Fruit fly (Drosophila melanogaster): ENCODE measurements around the gene dy.

dy gene

DNA sequence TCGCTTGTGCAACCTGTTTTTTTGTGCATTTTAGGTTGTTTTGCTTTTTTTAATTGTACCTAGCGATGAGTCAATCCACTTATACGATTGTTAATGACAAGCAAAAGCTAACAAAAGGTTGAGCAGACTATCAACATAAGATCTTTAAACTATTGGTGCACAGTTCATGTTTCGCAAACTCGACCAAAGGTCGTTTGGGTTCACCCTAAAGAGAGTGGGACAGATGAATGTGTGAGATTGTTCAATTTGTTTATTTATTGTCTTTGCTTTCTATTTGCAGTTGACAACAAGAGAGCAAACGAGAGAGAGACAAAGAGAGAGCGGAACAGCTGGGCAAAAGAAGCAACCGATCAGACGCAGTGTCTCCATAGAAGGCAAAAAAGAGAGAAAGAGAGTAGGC, 44.4 kb upstream of the dy start (continued):
- TF ChIP-seq CG43689 (GFP tag; IDR thresholded peaks at IDR 0.05), result no peak
- no peak for TF ChIP-seq CG7372 (GFP tag; IDR thresholded peaks at IDR 0.05)
- TF ChIP-seq CG10147 (GFP tag; optimal IDR thresholded peaks at IDR 0.05), result no peak
- no peak for TF ChIP-seq cad (GFP tag; optimal IDR thresholded peaks at IDR 0.05)
- TF ChIP-seq CG13624 (GFP tag; optimal IDR thresholded peaks at IDR 0.05), result no peak
- no peak for TF ChIP-seq Hsf (GFP tag; optimal IDR thresholded peaks at IDR 0.05)
- no peak for TF ChIP-seq emc (GFP tag; optimal IDR thresholded peaks at IDR 0.05)
- no peak for TF ChIP-seq unpg (GFP tag; optimal IDR thresholded peaks at IDR 0.05)
- TF ChIP-seq CG9215 (GFP tag; IDR thresholded peaks at IDR 0.05), result no peak
- TF ChIP-seq CG12391 (tag; optimal IDR thresholded peaks at IDR 0.05), result no peak
- no peak for TF ChIP-seq Ada2b (GFP tag; IDR thresholded peaks at IDR 0.05)
- TF ChIP-seq dmrt99B (tag; optimal IDR thresholded peaks at IDR 0.05), result no peak
- no peak for TF ChIP-seq Jarid2 (GFP tag; optimal IDR thresholded peaks at IDR 0.05)
- no peak for TF ChIP-seq ap (GFP tag; IDR thresholded peaks at IDR 0.05)
- no peak for TF ChIP-seq schlank (tag; optimal IDR thresholded peaks at IDR 0.05)
- no peak for TF ChIP-seq pros (GFP tag; optimal IDR thresholded peaks at IDR 0.05)
- TF ChIP-seq dm (GFP tag; optimal IDR thresholded peaks at IDR 0.05), result no peak
- TF ChIP-seq CG5245 (GFP tag; optimal IDR thresholded peaks at IDR 0.05), result no peak
- no peak for TF ChIP-seq CG4820 (GFP tag; optimal IDR thresholded peaks at IDR 0.05)
- no peak for TF ChIP-seq CG11696 (GFP tag; IDR thresholded peaks at IDR 0.05)
- no peak for TF ChIP-seq Xbp1 (GFP tag; optimal IDR thresholded peaks at IDR 0.05)
- no peak for TF ChIP-seq Lhr (GFP tag; optimal IDR thresholded peaks at IDR 0.05)
- no peak for TF ChIP-seq btn (GFP tag; optimal IDR thresholded peaks at IDR 0.05)
- no peak for TF ChIP-seq Doc2 (GFP tag; IDR thresholded peaks at IDR 0.05)
- no peak for TF ChIP-seq caup (GFP tag; optimal IDR thresholded peaks at IDR 0.05; ENCODE audit: severe bottlenecking)
- TF ChIP-seq CG14050 (GFP tag; IDR thresholded peaks at IDR 0.05), result no peak
- no peak for TF ChIP-seq ato (GFP tag; IDR thresholded peaks at IDR 0.05; ENCODE audit: partially characterized antibody)
- TF ChIP-seq eve (GFP tag; optimal IDR thresholded peaks at IDR 0.05), result no peak
- TF ChIP-seq CrebB (tag; optimal IDR thresholded peaks at IDR 0.05), result peak; percentile 32
- TF ChIP-seq jigr1 (GFP tag; IDR thresholded peaks at IDR 0.05), result no peak
- TF ChIP-seq CG12236 (GFP tag; optimal IDR thresholded peaks at IDR 0.05), result no peak
- TF ChIP-seq eyg (GFP tag; optimal IDR thresholded peaks at IDR 0.05), result no peak
- no peak for TF ChIP-seq CG4617 (GFP tag; optimal IDR thresholded peaks at IDR 0.05; ENCODE audit: borderline replicate concordance)
- peak; percentile 8 for TF ChIP-seq CG10654 (GFP tag; optimal IDR thresholded peaks at IDR 0.05)
- no peak for TF ChIP-seq CG15269 (tag; optimal IDR thresholded peaks at IDR 0.05)
- no peak for TF ChIP-seq CG6854 (GFP tag; optimal IDR thresholded peaks at IDR 0.05)
- no peak for TF ChIP-seq CG10565 (GFP tag; optimal IDR thresholded peaks at IDR 0.05)
- no peak for TF ChIP-seq Bgb (GFP tag; IDR thresholded peaks at IDR 0.05; ENCODE audit: partially characterized antibody)
- TF ChIP-seq CHES-1-like (GFP tag; optimal IDR thresholded peaks at IDR 0.05), result no peak
- TF ChIP-seq CG3995 (GFP tag; optimal IDR thresholded peaks at IDR 0.05), result no peak
- no peak for TF ChIP-seq gcm2 (GFP tag; optimal IDR thresholded peaks at IDR 0.05)
- TF ChIP-seq CG11723 (GFP tag; optimal IDR thresholded peaks at IDR 0.05), result no peak
- no peak for TF ChIP-seq pum (GFP tag; optimal IDR thresholded peaks at IDR 0.05)
- TF ChIP-seq CG14441 (GFP tag; IDR thresholded peaks at IDR 0.05), result no peak
- no peak for TF ChIP-seq Nf-YC (tag; optimal IDR thresholded peaks at IDR 0.05)
- TF ChIP-seq ab (GFP tag; optimal IDR thresholded peaks at IDR 0.05), result no peak
- no peak for TF ChIP-seq CG4730 (GFP tag; IDR thresholded peaks at IDR 0.05)
- no peak for TF ChIP-seq CG10321 (GFP tag; IDR thresholded peaks at IDR 0.05)
- TF ChIP-seq salm (tag; optimal IDR thresholded peaks at IDR 0.05), result no peak
- peak; percentile 78 for TF ChIP-seq wek (GFP tag; optimal IDR thresholded peaks at IDR 0.05)
- TF ChIP-seq Deaf1 (tag; optimal IDR thresholded peaks at IDR 0.05), result no peak
- TF ChIP-seq sc (optimal IDR thresholded peaks at IDR 0.05), result no peak
- TF ChIP-seq sc (GFP tag; optimal IDR thresholded peaks at IDR 0.05), result no peak
